Fruit fly (Drosophila melanogaster) whole organism, embryonic: ENCODE measurements around the gene Sgs1.

Experiments
- Abd-B ChIP-seq: fragments of 200-800 bp; sonication (Bioruptor generic); optimal IDR thresholded peaks from 2 replicates; lab custom pipeline; 2018; ENCODE audit warnings: missing biosample characterization, mild to moderate bottlenecking, missing genetic modification characterization, moderate library complexity
- Ada2b ChIP-seq: fragments of 200-800 bp; sonication (Bioruptor generic); IDR thresholded peaks from 2 replicates; pipeline ENCODE4 v1.3.6; 2022; ENCODE audit warnings: missing biosample characterization, missing genetic modification characterization
- B-H1 ChIP-seq: fragments of 200-800 bp; sonication (Bioruptor generic); IDR thresholded peaks from 3 replicates; pipeline ENCODE4 v1.3.6; 2022; ENCODE audit warnings: missing biosample characterization, missing genetic modification characterization
- BEAF-32 ChIP-seq: fragments of 200-800 bp; sonication (Bioruptor generic); optimal IDR thresholded peaks from 3 replicates; lab custom pipeline; 2017; ENCODE audit warnings: missing biosample characterization, missing genetic modification characterization, mild to moderate bottlenecking, moderate library complexity, missing genetic modification reagents
- Bgb ChIP-seq: fragments of 200-800 bp; sonication (Bioruptor generic); IDR thresholded peaks from 2 replicates; pipeline ENCODE4 v1.3.6; 2022; ENCODE audit warnings: missing biosample characterization, missing genetic modification characterization; ENCODE audit not compliant: partially characterized antibody
- CG10147 ChIP-seq: fragments of 200-800 bp; sonication (Bioruptor generic); optimal IDR thresholded peaks from 2 replicates; lab custom pipeline; 2019; ENCODE audit warnings: missing biosample characterization, mild to moderate bottlenecking, missing genetic modification characterization, moderate library complexity
- CG10209 ChIP-seq: fragments of 200-800 bp; sonication (Bioruptor generic); optimal IDR thresholded peaks from 3 replicates; lab custom pipeline; 2017; ENCODE audit warnings: missing biosample characterization, mild to moderate bottlenecking, missing genetic modification characterization, missing genetic modification reagents
- CG11093 ChIP-seq: fragments of 200-800 bp; sonication (Bioruptor generic); IDR thresholded peaks from 3 replicates; pipeline ENCODE4 v1.3.6; 2022; ENCODE audit warnings: missing biosample characterization, missing genetic modification characterization
- CG13296 ChIP-seq: fragments of 200-800 bp; sonication (Bioruptor generic); optimal IDR thresholded peaks from 3 replicates; lab custom pipeline; 2018; ENCODE audit warnings: missing biosample characterization, mild to moderate bottlenecking, missing genetic modification characterization
- CG15269 ChIP-seq: fragments of 200-800 bp; sonication (Bioruptor generic); optimal IDR thresholded peaks from 2 replicates; lab custom pipeline; 2018; ENCODE audit warnings: missing biosample characterization, mild to moderate bottlenecking, missing genetic modification characterization, moderate library complexity
- CG16779 ChIP-seq: fragments of 200-800 bp; sonication (Bioruptor generic); IDR thresholded peaks from 2 replicates; pipeline ENCODE4 v1.3.6; 2022; ENCODE audit warnings: missing biosample characterization, missing genetic modification characterization
- CG1832 ChIP-seq: fragments of 200-800 bp; sonication (Bioruptor generic); optimal IDR thresholded peaks from 2 replicates; lab custom pipeline; 2017; ENCODE audit warnings: missing biosample characterization, mild to moderate bottlenecking, missing genetic modification characterization, inconsistent platforms
- CG30403 ChIP-seq: fragments of 200-800 bp; sonication (Bioruptor generic); optimal IDR thresholded peaks from 3 replicates; lab custom pipeline; 2016; ENCODE audit warnings: missing biosample characterization, missing genetic modification characterization
- CG3847 ChIP-seq: fragments of 200-800 bp; sonication (Bioruptor generic); IDR thresholded peaks from 2 replicates; pipeline ENCODE4 v1.3.6; 2022; ENCODE audit warnings: missing biosample characterization, missing genetic modification characterization
- CG42726 ChIP-seq: fragments of 200-800 bp; sonication (Bioruptor generic); IDR thresholded peaks from 2 replicates; pipeline ENCODE4 v1.3.6; 2022; ENCODE audit warnings: missing biosample characterization, missing genetic modification characterization; ENCODE audit not compliant: partially characterized antibody
- CG4404 ChIP-seq: fragments of 200-800 bp; sonication (Bioruptor generic); IDR thresholded peaks from 2 replicates; pipeline ENCODE4 v1.3.6; 2022; ENCODE audit warnings: missing biosample characterization, missing genetic modification characterization
- CG4854 ChIP-seq: fragments of 200-800 bp; sonication (Bioruptor generic); optimal IDR thresholded peaks from 2 replicates; lab custom pipeline; 2016; ENCODE audit warnings: missing biosample characterization, missing genetic modification characterization, inconsistent platforms
- CG6689 ChIP-seq: fragments of 200-800 bp; sonication (Bioruptor generic); IDR thresholded peaks from 2 replicates; pipeline ENCODE4 v1.3.6; 2022; ENCODE audit warnings: missing biosample characterization, missing genetic modification characterization
- CG7372 ChIP-seq: fragments of 200-800 bp; sonication (Bioruptor generic); IDR thresholded peaks from 2 replicates; pipeline ENCODE4 v1.3.6; 2022; ENCODE audit warnings: missing biosample characterization, missing genetic modification characterization
- CG8924 ChIP-seq: fragments of 200-800 bp; optimal IDR thresholded peaks from 3 replicates; lab custom pipeline; 2019; ENCODE audit warnings: missing biosample characterization, mild to moderate bottlenecking, missing genetic modification characterization, moderate library complexity
- Dfd ChIP-seq, 2 experiments: fragments of >200 bp; optimal IDR thresholded peaks; 2 replicates each; lab custom pipeline; 2017; ENCODE audit warnings: missing biosample characterization in 2 of 2, missing genetic modification characterization in 2 of 2
- Dp ChIP-seq: fragments of 200-800 bp; sonication (Bioruptor generic); optimal IDR thresholded peaks from 2 replicates; lab custom pipeline; 2018; ENCODE audit warnings: missing biosample characterization, mild to moderate bottlenecking, missing genetic modification characterization, moderate library complexity
- Drgx ChIP-seq: fragments of 200-800 bp; sonication (Bioruptor generic); IDR thresholded peaks from 2 replicates; pipeline ENCODE4 v1.3.6; 2022; ENCODE audit warnings: missing biosample characterization, missing genetic modification characterization
- E2f2 ChIP-seq: fragments of 200-800 bp; sonication (Bioruptor generic); IDR thresholded peaks from 2 replicates; pipeline ENCODE4 v1.3.6; 2022; ENCODE audit warnings: missing biosample characterization, missing genetic modification characterization
- GATAe ChIP-seq: fragments of 200-800 bp; sonication (Bioruptor generic); conservative IDR thresholded peaks from 2 replicates; pipeline ENCODE4 v1.3.6; 2022; ENCODE audit warnings: missing biosample characterization, missing genetic modification characterization
- HHEX ChIP-seq: fragments of 200-800 bp; sonication (Bioruptor generic); optimal IDR thresholded peaks from 3 replicates; lab custom pipeline; 2017; ENCODE audit warnings: missing biosample characterization, mild to moderate bottlenecking, missing genetic modification characterization, missing genetic modification reagents
- Hmr ChIP-seq: fragments of 200-800 bp; sonication (Bioruptor generic); optimal IDR thresholded peaks from 3 replicates; lab custom pipeline; 2017; ENCODE audit warnings: mild to moderate bottlenecking, missing biosample characterization, missing genetic modification reagents, missing genetic modification characterization
- Lhr ChIP-seq: fragments of 200-800 bp; sonication (Bioruptor generic); optimal IDR thresholded peaks from 3 replicates; lab custom pipeline; 2017; ENCODE audit warnings: mild to moderate bottlenecking, missing biosample characterization, missing genetic modification reagents, missing genetic modification characterization
- Myb ChIP-seq: fragments of 200-800 bp; sonication (Bioruptor generic); optimal IDR thresholded peaks from 2 replicates; lab custom pipeline; 2016; ENCODE audit warnings: missing biosample characterization, missing genetic modification characterization
- NC2β ChIP-seq: fragments of 200-800 bp; sonication (Bioruptor generic); optimal IDR thresholded peaks from 2 replicates; lab custom pipeline; 2016; ENCODE audit warnings: missing biosample characterization, missing genetic modification characterization
- Sox100B ChIP-seq: fragments of 200-800 bp; sonication (Bioruptor generic); optimal IDR thresholded peaks from 3 replicates; lab custom pipeline; 2018; ENCODE audit warnings: missing biosample characterization, mild to moderate bottlenecking, missing genetic modification characterization
- TFAM ChIP-seq: fragments of 200-800 bp; sonication (Bioruptor generic); optimal IDR thresholded peaks from 2 replicates; lab custom pipeline; 2017; ENCODE audit warnings: missing biosample characterization, missing genetic modification characterization, inconsistent platforms
- Taf1 ChIP-seq: fragments of 200-800 bp; sonication (Bioruptor generic); IDR thresholded peaks from 2 replicates; pipeline ENCODE4 v1.3.6; 2022; ENCODE audit warnings: missing biosample characterization, missing genetic modification characterization
- Tbp ChIP-seq: fragments of >200 bp; optimal IDR thresholded peaks from 2 replicates; lab custom pipeline; 2018; ENCODE audit warnings: missing biosample characterization, missing genetic modification characterization
- ash1 ChIP-seq: fragments of 200-800 bp; sonication (Bioruptor generic); optimal IDR thresholded peaks from 2 replicates; lab custom pipeline; 2018; ENCODE audit warnings: missing biosample characterization, mild to moderate bottlenecking, missing genetic modification characterization
- bigmax ChIP-seq: fragments of 200-800 bp; sonication (Bioruptor generic); optimal IDR thresholded peaks from 2 replicates; lab custom pipeline; 2018; ENCODE audit warnings: missing biosample characterization, mild to moderate bottlenecking, missing genetic modification characterization
- br ChIP-seq: fragments of >200 bp; optimal IDR thresholded peaks from 2 replicates; lab custom pipeline; 2017
- cato ChIP-seq: fragments of 200-800 bp; sonication (Bioruptor generic); optimal IDR thresholded peaks from 2 replicates; lab custom pipeline; 2016; ENCODE audit warnings: missing biosample characterization, missing genetic modification characterization, borderline replicate concordance
- chinmo ChIP-seq: fragments of 200-800 bp; sonication (Bioruptor generic); IDR thresholded peaks from 4 replicates; pipeline ENCODE4 v1.3.6; 2022; ENCODE audit warnings: missing biosample characterization, missing genetic modification characterization; ENCODE audit not compliant: partially characterized antibody
- da ChIP-seq: fragments of 200-800 bp; sonication (Bioruptor generic); optimal IDR thresholded peaks from 2 replicates; lab custom pipeline; 2016; ENCODE audit warnings: missing biosample characterization, missing genetic modification characterization
- fd64A ChIP-seq: fragments of 200-800 bp; sonication (Bioruptor generic); optimal IDR thresholded peaks from 3 replicates; lab custom pipeline; 2018; ENCODE audit warnings: missing biosample characterization, mild to moderate bottlenecking, missing genetic modification characterization
- jumu ChIP-seq: fragments of 200-800 bp; sonication (Bioruptor generic); optimal IDR thresholded peaks from 3 replicates; lab custom pipeline; 2016; ENCODE audit warnings: missing biosample characterization, missing genetic modification characterization
- org-1 ChIP-seq: fragments of 200-800 bp; sonication (Bioruptor generic); optimal IDR thresholded peaks from 2 replicates; lab custom pipeline; 2017; ENCODE audit warnings: missing biosample characterization, missing genetic modification characterization
- pb ChIP-seq: fragments of 200-800 bp; sonication (Bioruptor generic); optimal IDR thresholded peaks from 3 replicates; lab custom pipeline; 2016; ENCODE audit warnings: missing biosample characterization, missing genetic modification characterization
- pnt ChIP-seq: fragments of 200-800 bp; sonication (Bioruptor generic); optimal IDR thresholded peaks from 3 replicates; lab custom pipeline; 2016; ENCODE audit warnings: missing biosample characterization, missing genetic modification characterization
- prd ChIP-seq, 3 experiments: fragments of >200 bp in 2 of 3; fragments of 200-800 bp in 1 of 3; sonication (Bioruptor generic) in 1 of 3; optimal IDR thresholded peaks in 2 of 3; IDR thresholded peaks in 1 of 3; 2 replicates in 2 of 3; 3 replicates in 1 of 3; pipeline versions ENCODE4 v1.3.6 to Lab custom; 2017 to 2022; ENCODE audit warnings: missing biosample characterization in 1 of 3, missing genetic modification characterization in 1 of 3
- repo ChIP-seq: fragments of 200-800 bp; sonication (Bioruptor generic); optimal IDR thresholded peaks from 2 replicates; lab custom pipeline; 2016; ENCODE audit warnings: missing biosample characterization, missing genetic modification characterization
- so ChIP-seq: fragments of 200-800 bp; sonication (Bioruptor generic); IDR thresholded peaks from 3 replicates; pipeline ENCODE4 v1.3.6; 2022; ENCODE audit warnings: missing biosample characterization, missing genetic modification characterization
- tin ChIP-seq: fragments of 200-800 bp; sonication (Bioruptor generic); optimal IDR thresholded peaks from 3 replicates; lab custom pipeline; 2016; ENCODE audit warnings: missing biosample characterization, missing genetic modification characterization
- trh ChIP-seq: fragments of 200-800 bp; sonication (Bioruptor generic); optimal IDR thresholded peaks from 2 replicates; lab custom pipeline; 2016; ENCODE audit warnings: missing biosample characterization, missing genetic modification characterization
- yki ChIP-seq: fragments of >200 bp; optimal IDR thresholded peaks from 3 replicates; lab custom pipeline; 2018

Sgs1 gene

DNA sequence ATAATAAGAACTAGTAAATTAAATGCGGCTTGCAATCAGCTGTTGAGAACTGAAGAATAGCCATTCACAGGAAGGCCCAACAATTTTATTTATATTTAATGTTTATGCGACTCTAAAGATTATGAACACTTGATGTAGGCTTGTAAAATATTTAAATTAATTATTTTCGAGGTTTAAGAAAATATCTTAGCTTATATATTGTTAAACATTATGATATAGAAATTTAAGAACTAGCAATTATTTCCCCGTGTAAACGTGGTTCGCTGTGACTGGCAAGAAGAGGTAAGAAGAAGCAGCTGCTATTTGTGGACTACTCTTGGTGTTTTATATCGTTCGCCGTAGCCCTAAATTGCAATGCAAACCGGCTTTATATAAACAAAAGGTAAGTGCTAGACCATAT lies 8.1 kb downstream of the Sgs1 start, which contains the start of the genes mRpL24 and betaggt-I (continued):
- peak; percentile 98 for TF ChIP-seq CG30403 (GFP tag; lab: Kevin White, UChicago)
- TF ChIP-seq da (GFP tag; lab: Kevin White, UChicago) = peak; percentile 44
- TF ChIP-seq Tbp (GFP tag; lab: Kevin White, UChicago) = no peak
- peak; percentile 53 for TF ChIP-seq TFAM
- TF ChIP-seq CG7372 (GFP tag; lab: Robert Waterston, UW) = peak; percentile 96
- peak; percentile 89 for TF ChIP-seq trh (GFP tag; lab: Kevin White, UChicago)
- TF ChIP-seq E2f2 (GFP tag; lab: Robert Waterston, UW) = peak; percentile 81
- peak; percentile 97 for TF ChIP-seq CG3847 (GFP tag; lab: Robert Waterston, UW)
- peak; percentile 96 for TF ChIP-seq CG10147
- peak; percentile 98 for TF ChIP-seq CG8924 (tag; lab: Kevin White, UChicago)
- peak; percentile 97 for TF ChIP-seq CG15269 (tag; lab: Kevin White, UChicago)
- peak; percentile 50 for TF ChIP-seq Myb
- peak; percentile 89 for TF ChIP-seq cato (GFP tag; lab: Kevin White, UChicago)
- TF ChIP-seq Hmr = peak; percentile 97
- TF ChIP-seq CG13296 (GFP tag; lab: Kevin White, UChicago) = peak; percentile 95
- TF ChIP-seq pnt (GFP tag; lab: Kevin White, UChicago) = peak; percentile 72
- peak; percentile 96 for TF ChIP-seq Abd-B (GFP tag; lab: Kevin White, UChicago)
- peak; percentile 96 for TF ChIP-seq B-H1 (GFP tag; lab: Robert Waterston, UW)
- TF ChIP-seq Dp (GFP tag; lab: Kevin White, UChicago) = peak; percentile 25
- TF ChIP-seq jumu (GFP tag; lab: Kevin White, UChicago) = peak; percentile 64
- TF ChIP-seq CG1832 (GFP tag; lab: Kevin White, UChicago) = no peak
- TF ChIP-seq Taf1 (GFP tag; lab: Robert Waterston, UW) = peak; percentile 85
- peak; percentile 90 for TF ChIP-seq tin (GFP tag; lab: Kevin White, UChicago)
- TF ChIP-seq CG4854 = peak; percentile 87
- TF ChIP-seq prd (optimal IDR thresholded peaks at IDR 0.05; lab: Kevin White, UChicago) = no peak
- TF ChIP-seq prd (GFP tag; IDR thresholded peaks at IDR 0.05; lab: Robert Waterston, UW) = peak; percentile 97
- peak; percentile 25 for TF ChIP-seq ash1 (GFP tag; lab: Kevin White, UChicago)
- peak; percentile 86 for TF ChIP-seq org-1 (GFP tag; lab: Kevin White, UChicago)
- TF ChIP-seq CG6689 (GFP tag; lab: Robert Waterston, UW) = peak; percentile 98
- TF ChIP-seq CG11093 (GFP tag; lab: Robert Waterston, UW) = peak; percentile 94
- TF ChIP-seq CG4404 (GFP tag; lab: Robert Waterston, UW) = peak; percentile 85
- TF ChIP-seq CG42726 (GFP tag; lab: Robert Waterston, UW) = no peak
- TF ChIP-seq Bgb (GFP tag; lab: Robert Waterston, UW) = no peak
- peak; percentile 92 for TF ChIP-seq HHEX (GFP tag; lab: Kevin White, UChicago)
- TF ChIP-seq Dfd (GFP tag; optimal IDR thresholded peaks at IDR 0.05; lab: Kevin White, UChicago) = no peak
- peak; percentile 77 for TF ChIP-seq Lhr (GFP tag; lab: Kevin White, UChicago)
- peak; percentile 39 for TF ChIP-seq BEAF-32 (GFP tag; lab: Kevin White, UChicago)
- peak; percentile 95 for TF ChIP-seq CG10209 (GFP tag; lab: Kevin White, UChicago)
- TF ChIP-seq Drgx (GFP tag; lab: Robert Waterston, UW) = peak; percentile 96
- TF ChIP-seq Ada2b (GFP tag; lab: Robert Waterston, UW) = peak; percentile 96
- peak; percentile 93 for TF ChIP-seq Sox100B
- TF ChIP-seq br (lab: Kevin White, UChicago) = no peak
- peak; percentile 90 for TF ChIP-seq GATAe
- no peak for TF ChIP-seq pb (GFP tag; lab: Kevin White, UChicago)
- no peak for TF ChIP-seq bigmax (GFP tag; lab: Kevin White, UChicago)
- no peak for TF ChIP-seq chinmo (GFP tag; lab: Robert Waterston, UW)
- TF ChIP-seq NC2β (GFP tag; lab: Kevin White, UChicago) = peak; percentile 82
- TF ChIP-seq fd64A (GFP tag; lab: Kevin White, UChicago) = peak; percentile 53
- TF ChIP-seq so (GFP tag; lab: Robert Waterston, UW) = peak; percentile 94
- peak; percentile 86 for TF ChIP-seq CG16779 (GFP tag; lab: Robert Waterston, UW)
- TF ChIP-seq repo = peak; percentile 12
- peak; percentile 56 for TF ChIP-seq yki (lab: Kevin White, UChicago)
